Fruit fly (Drosophila melanogaster) whole organism, prepupa: Measurements from ENCODE around the gene mib1.

Source experiments
- Blimp-1 ChIP-seq: fragments of 200-800 bp; sonication (Bioruptor generic); optimal IDR thresholded peaks from 3 replicates; lab custom pipeline; 2017; ENCODE audit warnings: missing biosample characterization, missing genetic modification characterization, mild to moderate bottlenecking, moderate library complexity, missing genetic modification reagents
- CG11902 ChIP-seq: fragments of 200-800 bp; sonication (Bioruptor generic); optimal IDR thresholded peaks from 3 replicates; lab custom pipeline; 2016; ENCODE audit warnings: missing biosample characterization, missing genetic modification characterization
- CG15336 ChIP-seq: fragments of 200-800 bp; sonication (Bioruptor generic); IDR thresholded peaks from 2 replicates; pipeline ENCODE4 v1.3.6; 2022; ENCODE audit warnings: missing biosample characterization, missing genetic modification characterization
- CG1621 ChIP-seq: fragments of 200-800 bp; sonication (Bioruptor generic); optimal IDR thresholded peaks from 3 replicates; lab custom pipeline; 2018; ENCODE audit warnings: missing biosample characterization, mild to moderate bottlenecking, missing genetic modification characterization
- CG16779 ChIP-seq: fragments of 200-800 bp; sonication (Bioruptor generic); optimal IDR thresholded peaks from 3 replicates; lab custom pipeline; 2017; ENCODE audit warnings: missing biosample characterization, mild to moderate bottlenecking, missing genetic modification characterization
- CG3032 ChIP-seq: fragments of 200-800 bp; optimal IDR thresholded peaks from 2 replicates; lab custom pipeline; 2019; ENCODE audit warnings: missing biosample characterization, mild to moderate bottlenecking, missing genetic modification characterization, moderate library complexity
- CG31627 ChIP-seq: fragments of 200-800 bp; sonication (Bioruptor generic); optimal IDR thresholded peaks from 3 replicates; lab custom pipeline; 2016; ENCODE audit warnings: missing biosample characterization, missing genetic modification characterization
- CG32006 ChIP-seq: fragments of 200-800 bp; sonication (Bioruptor generic); optimal IDR thresholded peaks from 3 replicates; lab custom pipeline; 2017; ENCODE audit warnings: missing biosample characterization, mild to moderate bottlenecking, missing genetic modification characterization
- CG34406 ChIP-seq: fragments of 200-800 bp; sonication (Bioruptor generic); optimal IDR thresholded peaks from 3 replicates; lab custom pipeline; 2016; ENCODE audit warnings: missing biosample characterization, missing genetic modification characterization
- CG3919 ChIP-seq: fragments of 200-800 bp; sonication (Bioruptor generic); optimal IDR thresholded peaks from 3 replicates; lab custom pipeline; 2016; ENCODE audit warnings: missing biosample characterization, missing genetic modification characterization
- CG4318 ChIP-seq: fragments of 200-800 bp; sonication (Bioruptor generic); optimal IDR thresholded peaks from 3 replicates; lab custom pipeline; 2017; ENCODE audit warnings: missing biosample characterization, mild to moderate bottlenecking, missing genetic modification characterization
- CG6163 ChIP-seq: fragments of 200-800 bp; sonication (Bioruptor generic); IDR thresholded peaks from 3 replicates; pipeline ENCODE4 v1.3.6; 2022; ENCODE audit warnings: missing biosample characterization, missing genetic modification characterization
- CG6276 ChIP-seq: fragments of 200-800 bp; sonication (Bioruptor generic); optimal IDR thresholded peaks from 2 replicates; lab custom pipeline; 2017; ENCODE audit warnings: missing biosample characterization, mild to moderate bottlenecking, missing genetic modification characterization
- CG6792 ChIP-seq: fragments of 200-800 bp; sonication (Bioruptor generic); optimal IDR thresholded peaks from 3 replicates; lab custom pipeline; 2016; ENCODE audit warnings: missing biosample characterization, missing genetic modification characterization
- CG6808 ChIP-seq: fragments of 200-800 bp; sonication (Bioruptor generic); optimal IDR thresholded peaks from 3 replicates; lab custom pipeline; 2017; ENCODE audit warnings: missing biosample characterization, missing genetic modification characterization, mild to moderate bottlenecking, moderate library complexity, missing genetic modification reagents
- CG6854 ChIP-seq: fragments of 200-800 bp; sonication (Bioruptor generic); optimal IDR thresholded peaks from 2 replicates; lab custom pipeline; 2017; ENCODE audit warnings: missing biosample characterization, mild to moderate bottlenecking, missing genetic modification characterization
- CG8119 ChIP-seq: fragments of 200-800 bp; sonication (Bioruptor generic); IDR thresholded peaks from 3 replicates; pipeline ENCODE4 v1.3.6; 2022; ENCODE audit warnings: missing biosample characterization, missing genetic modification characterization
- CG8319 ChIP-seq: fragments of 200-800 bp; sonication (Bioruptor generic); optimal IDR thresholded peaks from 3 replicates; lab custom pipeline; 2016; ENCODE audit warnings: missing biosample characterization, missing genetic modification characterization
- CG8632 ChIP-seq: fragments of 200-800 bp; sonication (Bioruptor generic); optimal IDR thresholded peaks from 3 replicates; lab custom pipeline; 2016; ENCODE audit warnings: missing biosample characterization, missing genetic modification characterization
- Eip75B ChIP-seq: fragments of 200-800 bp; sonication (Bioruptor generic); optimal IDR thresholded peaks from 3 replicates; lab custom pipeline; 2016; ENCODE audit warnings: missing biosample characterization, missing genetic modification characterization
- Eip78C ChIP-seq: fragments of 200-800 bp; sonication (Bioruptor generic); peaks from one replicate; lab custom pipeline; 2016; ENCODE audit warnings: missing biosample characterization, missing genetic modification characterization
- Eip93F ChIP-seq: fragments of 200-800 bp; sonication (Bioruptor generic); optimal IDR thresholded peaks from 2 replicates; lab custom pipeline; 2016; ENCODE audit warnings: missing biosample characterization, mild to moderate bottlenecking, missing genetic modification characterization
- Ets21C ChIP-seq: fragments of 200-800 bp; sonication (Bioruptor generic); optimal IDR thresholded peaks from 3 replicates; lab custom pipeline; 2016; ENCODE audit warnings: missing biosample characterization, missing genetic modification characterization
- Gug ChIP-seq: fragments of 200-800 bp; sonication (Bioruptor generic); IDR thresholded peaks from 2 replicates; pipeline ENCODE4 v1.3.6; 2022; ENCODE audit warnings: missing biosample characterization, missing genetic modification characterization
- Hr39 ChIP-seq: fragments of 200-800 bp; sonication (Bioruptor generic); optimal IDR thresholded peaks from 2 replicates; lab custom pipeline; 2016; ENCODE audit warnings: missing biosample characterization, missing genetic modification characterization
- Hr4 ChIP-seq: fragments of 200-800 bp; sonication (Bioruptor generic); optimal IDR thresholded peaks from 3 replicates; lab custom pipeline; 2016; ENCODE audit warnings: missing biosample characterization, missing genetic modification characterization
- Lpt ChIP-seq: fragments of 200-800 bp; sonication (Bioruptor generic); optimal IDR thresholded peaks from 3 replicates; lab custom pipeline; 2016; ENCODE audit warnings: missing biosample characterization, missing genetic modification characterization
- Met ChIP-seq: fragments of 200-800 bp; sonication (Bioruptor generic); optimal IDR thresholded peaks from 3 replicates; lab custom pipeline; 2016; ENCODE audit warnings: missing biosample characterization, missing genetic modification characterization
- Sox102F ChIP-seq: fragments of 200-800 bp; sonication (Bioruptor generic); optimal IDR thresholded peaks from 2 replicates; lab custom pipeline; 2016; ENCODE audit warnings: missing biosample characterization, mild to moderate bottlenecking, missing genetic modification characterization
- Sox14 ChIP-seq: fragments of 200-800 bp; sonication (Bioruptor generic); optimal IDR thresholded peaks from 3 replicates; lab custom pipeline; 2016; ENCODE audit warnings: missing biosample characterization, missing genetic modification characterization
- Sox15 ChIP-seq: fragments of 200-800 bp; sonication (Bioruptor generic); optimal IDR thresholded peaks from 3 replicates; lab custom pipeline; 2016; ENCODE audit warnings: missing biosample characterization, missing genetic modification characterization
- achi ChIP-seq: fragments of 200-800 bp; sonication (Bioruptor generic); optimal IDR thresholded peaks from 3 replicates; lab custom pipeline; 2016; ENCODE audit warnings: missing biosample characterization, missing genetic modification characterization
- acj6 ChIP-seq: fragments of 200-800 bp; sonication (Bioruptor generic); optimal IDR thresholded peaks from 3 replicates; lab custom pipeline; 2016; ENCODE audit warnings: missing biosample characterization, missing genetic modification characterization
- cyc ChIP-seq: fragments of 200-800 bp; sonication (Bioruptor generic); optimal IDR thresholded peaks from 3 replicates; lab custom pipeline; 2016; ENCODE audit warnings: missing biosample characterization, missing genetic modification characterization
- dac ChIP-seq: fragments of 200-800 bp; sonication (Bioruptor generic); optimal IDR thresholded peaks from 2 replicates; lab custom pipeline; 2017; ENCODE audit warnings: missing biosample characterization, mild to moderate bottlenecking, missing genetic modification characterization
- eg ChIP-seq: fragments of 200-800 bp; sonication (Bioruptor generic); IDR thresholded peaks from 3 replicates; pipeline ENCODE4 v1.3.6; 2022; ENCODE audit warnings: missing biosample characterization, missing genetic modification characterization
- esn ChIP-seq: fragments of 200-800 bp; sonication (Bioruptor generic); optimal IDR thresholded peaks from 2 replicates; lab custom pipeline; 2016; ENCODE audit warnings: missing biosample characterization, mild to moderate bottlenecking, missing genetic modification characterization, moderate library complexity
- fd59A ChIP-seq: fragments of 200-800 bp; sonication (Bioruptor generic); optimal IDR thresholded peaks from 2 replicates; lab custom pipeline; 2017; ENCODE audit warnings: missing biosample characterization, mild to moderate bottlenecking, missing genetic modification characterization, missing genetic modification reagents
- fd85E ChIP-seq: fragments of 200-800 bp; sonication (Bioruptor generic); optimal IDR thresholded peaks from 3 replicates; lab custom pipeline; 2016; ENCODE audit warnings: missing biosample characterization, missing genetic modification characterization
- fkh ChIP-seq: fragments of 200-800 bp; sonication (Bioruptor generic); optimal IDR thresholded peaks from 3 replicates; lab custom pipeline; 2017; ENCODE audit warnings: missing biosample characterization, mild to moderate bottlenecking, missing genetic modification characterization, moderate library complexity
- lz ChIP-seq: fragments of 200-800 bp; sonication (Bioruptor generic); optimal IDR thresholded peaks from 3 replicates; lab custom pipeline; 2016; ENCODE audit warnings: missing biosample characterization, missing genetic modification characterization
- pdm3 ChIP-seq: fragments of 200-800 bp; sonication (Bioruptor generic); optimal IDR thresholded peaks from 3 replicates; lab custom pipeline; 2016; ENCODE audit warnings: missing biosample characterization, missing genetic modification characterization
- spab ChIP-seq: fragments of 200-800 bp; sonication (Bioruptor generic); optimal IDR thresholded peaks from 2 replicates; lab custom pipeline; 2017; ENCODE audit warnings: missing biosample characterization, mild to moderate bottlenecking, missing genetic modification characterization, missing genetic modification reagents
- ss ChIP-seq, 2 experiments: fragments of 200-800 bp; sonication (Bioruptor generic); optimal IDR thresholded peaks; 2 replicates in 1 of 2; 3 replicates in 1 of 2; lab custom pipeline; 2017 to 2018; ENCODE audit warnings: mild to moderate bottlenecking in 2 of 2, missing biosample characterization in 2 of 2, missing genetic modification characterization in 2 of 2, moderate library complexity in 1 of 2
- svp ChIP-seq: fragments of 200-800 bp; sonication (Bioruptor generic); peaks from one replicate; lab custom pipeline; 2016; ENCODE audit warnings: missing biosample characterization, missing genetic modification characterization
- vri ChIP-seq: fragments of 200-800 bp; sonication (Bioruptor generic); optimal IDR thresholded peaks from 3 replicates; lab custom pipeline; 2016; ENCODE audit warnings: missing biosample characterization, mild to moderate bottlenecking, missing genetic modification characterization

Gene mib1

dm6 chr3L:16043782-16044352 lies 32.3 kb upstream of the mib1 start:
- TF ChIP-seq vri (GFP tag; lab: Kevin White, UChicago) (no peak), pdm3 (GFP tag; lab: Kevin White, UChicago) (no peak), eg (GFP tag; lab: Robert Waterston, UW) (0 out of 3 replicates have a peak, but pooled peaks have one; percentile 18), Eip78C (GFP tag; lab: Kevin White, UChicago) (peak; percentile 24), CG8119 (no peak), CG3032 (no peak), Sox14 (GFP tag; lab: Kevin White, UChicago) (peak; percentile 30), Eip93F (GFP tag; lab: Kevin White, UChicago) (no peak), svp (GFP tag; lab: Kevin White, UChicago) (peak; percentile 22), Sox15 (GFP tag; lab: Kevin White, UChicago) (no peak)
- TF ChIP-seq, all 60 proteins: peak for 4

dm6 chr3L:16043045-16043781 lies 31.6 kb upstream of the mib1 start:
- TF ChIP-seq CG3919 (GFP tag; lab: Kevin White, UChicago) (peak; percentile 24), Lpt (GFP tag; lab: Kevin White, UChicago) (peak; percentile 72), Eip93F (GFP tag; lab: Kevin White, UChicago) (peak; percentile 28), Hr39 (GFP tag; lab: Kevin White, UChicago) (peak; percentile 10), cyc (GFP tag; lab: Kevin White, UChicago) (peak; percentile 17), pdm3 (GFP tag; lab: Kevin White, UChicago) (peak; percentile 58), acj6 (GFP tag; lab: Kevin White, UChicago) (peak; percentile 82), Eip75B (GFP tag; lab: Kevin White, UChicago) (peak; percentile 57), Blimp-1 (peak; percentile 74), esn (GFP tag; lab: Kevin White, UChicago) (peak; percentile 76), CG6854 (GFP tag; lab: Kevin White, UChicago) (peak; percentile 74), CG34406 (peak; percentile 81), Sox14 (GFP tag; lab: Kevin White, UChicago) (peak; percentile 28), fd85E (GFP tag; lab: Kevin White, UChicago) (no peak), Met (GFP tag; lab: Kevin White, UChicago) (peak; percentile 63), CG4318 (GFP tag; lab: Kevin White, UChicago) (peak; percentile 67), CG6276 (GFP tag; lab: Kevin White, UChicago) (peak; percentile 72), CG8319 (GFP tag; lab: Kevin White, UChicago) (peak; percentile 41), Sox102F (peak; percentile 42), CG6163 (GFP tag; lab: Robert Waterston, UW) (peak; percentile 65), CG1621 (tag; lab: Kevin White, UChicago) (peak; percentile 73), Eip78C (GFP tag; lab: Kevin White, UChicago) (peak; percentile 86), lz (peak; percentile 46), CG6808 (GFP tag; lab: Kevin White, UChicago) (peak; percentile 83), CG6792 (GFP tag; lab: Kevin White, UChicago) (peak; percentile 59), spab (GFP tag; lab: Kevin White, UChicago) (peak; percentile 77), achi (peak; percentile 84), dac (GFP tag; lab: Kevin White, UChicago) (peak; percentile 8), svp (GFP tag; lab: Kevin White, UChicago) (peak; percentile 82), CG32006 (peak; percentile 84), CG11902 (GFP tag; lab: Kevin White, UChicago) (peak; percentile 36), CG8632 (GFP tag; lab: Kevin White, UChicago) (peak; percentile 84), Gug (peak; percentile 67), Ets21C (GFP tag; lab: Kevin White, UChicago) (peak; percentile 19), CG31627 (GFP tag; lab: Kevin White, UChicago) (peak; percentile 30), Hr4 (peak; percentile 33), fd59A (GFP tag; lab: Kevin White, UChicago) (peak; percentile 60), CG3032 (peak; percentile 92), CG16779 (peak; percentile 76), CG15336 (GFP tag; lab: Robert Waterston, UW) (peak; percentile 84), CG8119 (peak; percentile 90), ss (GFP tag; optimal IDR thresholded peaks at IDR 0.05; lab: Kevin White, UChicago) (peak; percentile 80 to 81), eg (GFP tag; lab: Robert Waterston, UW) (peak; percentile 64), fkh (GFP tag; lab: Kevin White, UChicago) (no peak)
